Fruit fly (Drosophila melanogaster) whole organism, adult: Measurements from ENCODE around the gene CG43707.
A peak's percentile ranks its signal among the peaks of the same experiment; 100 is the strongest.

ENCODE experiments used
- CG11617 ChIP-seq: fragments of 200-800 bp; sonication (Bioruptor generic); optimal IDR thresholded peaks from 2 replicates; lab custom pipeline; 2017; ENCODE audit warnings: mild to moderate bottlenecking, missing biosample characterization, missing genetic modification reagents, missing genetic modification characterization
- CG12768 ChIP-seq: fragments of 200-800 bp; sonication (Bioruptor generic); optimal IDR thresholded peaks from 2 replicates; lab custom pipeline; 2017; ENCODE audit warnings: missing biosample characterization, missing genetic modification characterization, mild to moderate bottlenecking, moderate library complexity, missing genetic modification reagents
- CG14711 ChIP-seq: fragments of 200-800 bp; sonication (Bioruptor generic); optimal IDR thresholded peaks from 2 replicates; lab custom pipeline; 2018; ENCODE audit warnings: missing biosample characterization, mild to moderate bottlenecking, missing genetic modification characterization, moderate library complexity
- CG1620 ChIP-seq: fragments of 200-800 bp; sonication (Bioruptor generic); optimal IDR thresholded peaks from 2 replicates; lab custom pipeline; 2016; ENCODE audit warnings: missing biosample characterization, missing genetic modification characterization
- CG33017 ChIP-seq: fragments of 200-800 bp; sonication (Bioruptor generic); optimal IDR thresholded peaks from 2 replicates; lab custom pipeline; 2018; ENCODE audit warnings: missing biosample characterization, mild to moderate bottlenecking, missing genetic modification characterization, moderate library complexity
- CG5204 ChIP-seq: fragments of 200-800 bp; sonication (Bioruptor generic); optimal IDR thresholded peaks from 2 replicates; lab custom pipeline; 2016; ENCODE audit warnings: missing biosample characterization, missing genetic modification characterization
- CG7045 ChIP-seq: fragments of 200-800 bp; sonication (Bioruptor generic); optimal IDR thresholded peaks from 2 replicates; lab custom pipeline; 2017; ENCODE audit warnings: missing biosample characterization, mild to moderate bottlenecking, missing genetic modification characterization
- CG7101 ChIP-seq: fragments of 200-800 bp; sonication (Bioruptor generic); optimal IDR thresholded peaks from 2 replicates; lab custom pipeline; 2018; ENCODE audit warnings: missing biosample characterization, mild to moderate bottlenecking, missing genetic modification characterization, moderate library complexity
- Clk ChIP-seq: fragments of 200-800 bp; sonication (Bioruptor generic); optimal IDR thresholded peaks from 2 replicates; lab custom pipeline; 2017; ENCODE audit warnings: missing biosample characterization, missing genetic modification characterization
- Crg-1 ChIP-seq: fragments of 200-800 bp; sonication (Bioruptor generic); optimal IDR thresholded peaks from 2 replicates; lab custom pipeline; 2016; ENCODE audit warnings: missing biosample characterization, missing genetic modification characterization
- Hr96 ChIP-seq: fragments of 200-800 bp; sonication (Bioruptor generic); optimal IDR thresholded peaks from 2 replicates; lab custom pipeline; 2016; ENCODE audit warnings: missing biosample characterization, missing genetic modification characterization
- Mnt ChIP-seq: fragments of 200-800 bp; sonication (Bioruptor generic); optimal IDR thresholded peaks from 2 replicates; lab custom pipeline; 2016; ENCODE audit warnings: missing biosample characterization, mild to moderate bottlenecking, missing genetic modification characterization
- bab1 ChIP-seq: fragments of 200-800 bp; sonication (Bioruptor generic); optimal IDR thresholded peaks from 3 replicates; lab custom pipeline; 2019; ENCODE audit warnings: missing biosample characterization, mild to moderate bottlenecking, missing genetic modification characterization, moderate library complexity
- cic ChIP-seq: fragments of 200-800 bp; sonication (Bioruptor generic); optimal IDR thresholded peaks from 2 replicates; lab custom pipeline; 2017; ENCODE audit warnings: missing biosample characterization, mild to moderate bottlenecking, missing genetic modification characterization, moderate library complexity
- cnc ChIP-seq, 2 experiments: fragments of >200 bp; optimal IDR thresholded peaks; 2 replicates each; lab custom pipeline; 2017
- kay ChIP-seq: fragments of 200-800 bp; sonication (Bioruptor generic); peaks from one replicate; lab custom pipeline; 2016; ENCODE audit warnings: missing biosample characterization, missing genetic modification characterization, borderline replicate concordance
- ovo ChIP-seq: fragments of 200-800 bp; sonication (Bioruptor generic); optimal IDR thresholded peaks from 2 replicates; lab custom pipeline; 2016; ENCODE audit warnings: missing biosample characterization, missing genetic modification characterization
- pad ChIP-seq: fragments of 200-800 bp; sonication (Bioruptor generic); optimal IDR thresholded peaks from 3 replicates; lab custom pipeline; 2017; ENCODE audit warnings: missing biosample characterization, missing genetic modification characterization, mild to moderate bottlenecking, moderate library complexity, missing genetic modification reagents
- tj ChIP-seq: fragments of 200-800 bp; sonication (Bioruptor generic); optimal IDR thresholded peaks from 3 replicates; lab custom pipeline; 2017; ENCODE audit warnings: missing biosample characterization, mild to moderate bottlenecking, missing genetic modification characterization, moderate library complexity
- toe ChIP-seq: fragments of 200-800 bp; sonication (Bioruptor generic); optimal IDR thresholded peaks from 2 replicates; lab custom pipeline; 2016; ENCODE audit warnings: missing biosample characterization, missing genetic modification characterization

CG43707 gene

DNA sequence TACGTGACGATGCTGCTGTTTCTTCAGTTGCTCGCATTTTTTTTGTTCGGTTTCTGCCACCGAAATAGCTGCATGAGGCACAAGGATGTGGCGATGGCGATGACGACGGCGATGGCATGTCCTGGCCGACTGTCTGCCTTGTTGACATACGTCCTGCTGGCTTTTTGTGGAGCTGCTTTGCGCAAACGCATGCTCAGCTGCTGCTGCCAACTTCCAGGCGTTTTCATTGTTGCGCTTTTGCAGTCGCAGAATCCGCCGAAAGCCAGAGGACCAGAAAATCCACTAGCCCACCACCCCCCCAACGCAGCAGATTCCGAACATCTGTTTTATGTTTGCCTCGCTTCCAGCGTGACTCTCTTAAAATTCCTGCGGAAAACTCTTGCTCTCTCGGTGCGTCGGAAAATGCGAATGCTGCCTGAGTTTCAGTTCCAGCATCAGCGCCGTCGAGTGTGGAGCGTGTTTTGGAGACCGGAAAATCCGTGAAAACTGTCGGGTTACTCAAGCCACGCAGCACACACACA lies at the start of gene CG43707:
TSS of gene CG43707 (plus strand) at position 426 of the 521 bp plus-strand sequence.
- TF ChIP-seq cic (GFP tag; lab: Kevin White, UChicago) = no peak
- TF ChIP-seq CG5204 (GFP tag; lab: Kevin White, UChicago) = no peak
- TF ChIP-seq tj (GFP tag; lab: Kevin White, UChicago) = no peak
- no peak for TF ChIP-seq CG11617 (GFP tag; lab: Kevin White, UChicago)
- no peak for TF ChIP-seq toe (GFP tag; lab: Kevin White, UChicago)
- no peak for TF ChIP-seq Crg-1 (GFP tag; lab: Kevin White, UChicago)
- no peak for TF ChIP-seq ovo

DNA sequence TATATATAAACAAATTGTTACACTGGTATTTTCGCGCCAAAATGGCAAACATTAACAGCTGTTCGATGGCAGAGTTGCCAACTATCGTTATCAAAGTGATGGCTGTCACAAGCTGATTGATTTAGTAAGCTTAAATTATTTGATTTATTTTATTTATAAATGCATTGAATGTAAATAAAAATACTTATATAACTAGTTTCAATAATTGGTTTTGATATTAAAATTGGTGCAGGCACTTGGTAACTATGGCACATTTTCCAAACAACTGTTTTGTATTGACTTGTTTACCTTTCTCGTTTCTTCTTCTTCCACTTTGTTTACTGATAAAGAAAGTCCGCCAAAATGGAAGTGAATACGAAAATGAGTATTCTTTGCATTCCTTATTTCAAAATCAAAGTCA lies 45.4 kb upstream of the CG43707 start, which contains the start of gene cutlet:
TSS of gene cutlet (minus strand) at position 84 of the 400 bp plus-strand sequence.
- peak; percentile 90 for TF ChIP-seq CG14711
- peak; percentile 1 for TF ChIP-seq pad
- peak; percentile 87 for TF ChIP-seq kay (GFP tag; lab: Kevin White, UChicago)
- TF ChIP-seq CG7045 = no peak
- peak; percentile 32 for TF ChIP-seq bab1
- no peak for TF ChIP-seq CG7101 (tag; lab: Kevin White, UChicago)
- TF ChIP-seq CG1620 = peak; percentile 16

DNA sequence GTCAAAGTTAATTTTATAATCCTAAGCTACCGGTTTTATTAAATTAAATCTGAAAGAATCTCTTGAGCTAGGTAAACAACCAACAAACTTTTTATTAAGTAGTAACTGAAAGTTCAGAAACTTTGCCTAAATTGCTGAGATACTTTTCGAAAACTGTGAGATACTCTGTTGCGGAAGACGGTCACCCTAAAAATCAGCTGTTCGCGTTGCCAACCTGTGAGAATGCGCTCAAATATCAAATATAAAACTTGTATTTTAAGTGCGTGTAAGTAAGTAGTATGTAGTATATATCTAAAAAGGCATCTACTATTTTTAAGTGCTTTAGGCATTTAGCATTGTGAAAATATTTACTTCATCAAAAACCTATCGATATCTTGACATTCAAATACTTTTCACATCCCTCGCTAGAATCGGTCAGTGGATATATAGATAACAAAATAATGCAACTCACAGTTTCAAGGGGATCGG lies 44.1 kb upstream of the CG43707 start, which contains the start of the genes CG31955 and CG2818:
TSS of gene CG31955 (minus strand) at position 157 of the 468 bp plus-strand sequence.
TSS of gene CG2818 (plus strand) at position 412 of the 468 bp plus-strand sequence.
- no peak for TF ChIP-seq Clk
- TF ChIP-seq CG33017 = no peak
- no peak for TF ChIP-seq bab1
- peak; percentile 15 for TF ChIP-seq CG11617 (GFP tag; lab: Kevin White, UChicago)
- TF ChIP-seq pad = peak; percentile 95
- no peak for TF ChIP-seq CG12768 (GFP tag; lab: Kevin White, UChicago)
- TF ChIP-seq toe (GFP tag; lab: Kevin White, UChicago) = peak; percentile 36
- TF ChIP-seq Crg-1 (GFP tag; lab: Kevin White, UChicago) = no peak
- peak; percentile 6 for TF ChIP-seq CG1620
- TF ChIP-seq Hr96 = peak; percentile 52
- no peak for TF ChIP-seq CG7101 (tag; lab: Kevin White, UChicago)
- TF ChIP-seq tj (GFP tag; lab: Kevin White, UChicago) = peak; percentile 35
- peak; percentile 96 for TF ChIP-seq kay (GFP tag; lab: Kevin White, UChicago)
- TF ChIP-seq ovo = peak; percentile 31
- TF ChIP-seq cnc (optimal IDR thresholded peaks at IDR 0.05; lab: Kevin White, UChicago) = no peak
- TF ChIP-seq CG14711 = peak; percentile 29
- no peak for TF ChIP-seq Mnt (GFP tag; lab: Kevin White, UChicago)
- no peak for TF ChIP-seq CG7045
- TF ChIP-seq cic (GFP tag; lab: Kevin White, UChicago) = no peak
- peak; percentile 55 for TF ChIP-seq CG5204 (GFP tag; lab: Kevin White, UChicago)

DNA sequence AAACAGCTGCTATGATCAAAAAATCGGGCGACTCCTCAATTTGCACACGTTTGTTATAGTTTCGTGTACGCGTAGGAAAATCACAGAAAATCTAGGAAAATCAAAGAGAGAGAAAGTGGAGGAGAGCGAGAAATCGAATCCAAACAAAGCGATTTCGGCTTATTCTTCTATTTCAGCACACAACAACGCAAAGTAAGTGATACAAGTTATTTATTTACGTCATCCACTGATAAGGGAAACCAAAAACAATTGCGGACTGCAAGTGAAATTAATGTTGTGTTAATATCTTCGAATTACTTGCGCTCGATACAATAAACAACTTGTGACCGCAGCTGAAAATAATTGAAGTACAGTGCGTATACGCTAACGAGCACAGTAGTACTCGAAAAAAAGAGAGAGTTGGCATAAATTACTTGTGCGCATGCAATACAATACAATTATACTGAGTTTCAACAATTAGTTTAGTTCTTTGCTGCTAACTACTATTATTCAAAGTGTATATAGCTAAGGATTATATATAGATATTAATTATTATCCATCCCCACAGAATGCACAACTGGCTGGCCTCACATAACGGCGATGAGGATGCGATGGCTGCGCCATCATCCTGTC lies 43.4 kb upstream of the CG43707 start:
- TF ChIP-seq CG7101 (tag; lab: Kevin White, UChicago) (no peak), bab1 (no peak), tj (GFP tag; lab: Kevin White, UChicago) (no peak), CG33017 (no peak), Hr96 (no peak), toe (GFP tag; lab: Kevin White, UChicago) (no peak), CG12768 (GFP tag; lab: Kevin White, UChicago) (no peak), Mnt (GFP tag; lab: Kevin White, UChicago) (no peak), CG5204 (GFP tag; lab: Kevin White, UChicago) (no peak), kay (GFP tag; lab: Kevin White, UChicago) (no peak)

DNA sequence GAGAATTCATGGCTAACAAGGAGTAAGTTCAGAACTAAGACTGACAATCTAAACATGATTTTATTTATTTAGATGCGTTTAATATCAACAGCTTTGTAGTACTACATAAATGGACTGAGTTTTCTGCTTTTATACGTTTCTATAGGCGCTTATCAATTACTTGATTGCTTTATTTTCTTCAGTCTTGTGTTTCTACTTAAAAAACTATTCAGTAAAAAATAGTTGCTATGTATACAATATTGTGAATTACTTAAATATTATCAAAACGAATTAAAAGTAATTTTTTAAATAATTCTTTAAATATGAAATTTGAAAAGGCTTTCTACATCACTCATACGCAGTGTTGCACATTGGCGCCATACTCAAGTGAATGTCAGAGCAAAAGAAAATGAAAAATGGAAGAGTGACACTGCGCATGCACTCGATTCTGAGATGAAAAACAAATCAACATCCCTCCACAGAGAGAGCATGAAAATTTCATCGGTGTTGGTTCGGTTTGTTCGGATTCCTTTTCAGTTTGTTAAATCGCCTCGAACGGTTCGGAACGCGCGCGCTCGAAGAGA lies 39.3 kb upstream of the CG43707 start, which contains the start of the genes lectin-24A and Shaw:
TSS of gene lectin-24A (minus strand) at position 101 of the 563 bp plus-strand sequence.
TSS of gene Shaw (plus strand) at position 513 of the 563 bp plus-strand sequence.
- TF ChIP-seq CG33017 (no peak), CG14711 (no peak), CG12768 (GFP tag; lab: Kevin White, UChicago) (no peak), Crg-1 (GFP tag; lab: Kevin White, UChicago) (no peak), cnc (optimal IDR thresholded peaks at IDR 0.05; lab: Kevin White, UChicago) (no peak), Clk (no peak), ovo (no peak), CG7101 (tag; lab: Kevin White, UChicago) (no peak), CG7045 (no peak), toe (GFP tag; lab: Kevin White, UChicago) (no peak), CG5204 (GFP tag; lab: Kevin White, UChicago) (no peak), Hr96 (no peak), tj (GFP tag; lab: Kevin White, UChicago) (no peak), bab1 (no peak), pad (no peak), CG11617 (GFP tag; lab: Kevin White, UChicago) (no peak)

DNA sequence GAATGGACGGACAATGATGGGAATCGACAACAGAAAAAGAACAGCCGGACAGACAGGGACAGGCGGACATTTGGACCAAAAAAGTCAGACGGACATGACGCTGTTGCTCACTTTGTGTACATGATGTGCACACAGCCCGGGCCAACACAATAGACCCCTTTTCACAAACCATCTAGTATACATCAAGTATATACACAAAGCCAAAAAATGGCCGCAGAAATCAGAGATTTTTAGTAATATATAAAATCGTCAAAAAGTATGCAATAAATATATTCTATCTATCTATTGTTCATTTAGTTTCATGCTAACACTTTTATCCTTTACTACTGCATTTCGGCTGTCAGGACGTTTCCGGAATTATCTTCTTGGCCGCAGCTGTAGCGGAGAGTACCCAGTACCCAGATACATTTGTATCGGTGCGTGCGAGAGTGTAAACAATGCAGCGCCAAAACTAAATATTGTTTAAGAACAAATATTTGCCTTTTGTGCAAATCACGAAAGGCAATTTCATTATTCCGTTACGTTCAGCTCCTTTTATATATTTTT lies 37.6 kb upstream of the CG43707 start:
- TF ChIP-seq tj (GFP tag; lab: Kevin White, UChicago) = no peak
- TF ChIP-seq CG7101 (tag; lab: Kevin White, UChicago) = no peak
- TF ChIP-seq kay (GFP tag; lab: Kevin White, UChicago) = no peak
- TF ChIP-seq CG33017 = no peak
- TF ChIP-seq CG7045 = no peak
- no peak for TF ChIP-seq CG14711
- peak; percentile 5 for TF ChIP-seq CG5204 (GFP tag; lab: Kevin White, UChicago)
